Worm (Caenorhabditis elegans): ENCODE measurements around the gene attf-5.

attf-5 gene

ce11 chrX:763452-763851 lies 24.7 kb upstream of the attf-5 start, which contains the start of gene dyf-11:
TSS of gene dyf-11 (plus strand) at chrX:763752.
- TF ChIP-seq lin-13 (tag; optimal IDR thresholded peaks at IDR 0.05) (no peak), flh-1 (GFP tag; optimal IDR thresholded peaks at IDR 0.05) (no peak)

ce11 chrX:768061-768646 lies 20.0 kb upstream of the attf-5 start, which contains the start of the genes trap-2 and ile-2:
TSS of gene trap-2 (minus strand) at chrX:768069.
TSS of gene ile-2 (plus strand) at chrX:768596.
- TF ChIP-seq cnd-1 (tag; optimal IDR thresholded peaks at IDR 0.05): peak; percentile 52
- no peak for TF ChIP-seq elt-3 (tag; optimal IDR thresholded peaks at IDR 0.05)
- TF ChIP-seq hlh-1 (tag; optimal IDR thresholded peaks at IDR 0.05): peak; percentile 69
- TF ChIP-seq blmp-1 (tag; optimal IDR thresholded peaks at IDR 0.05): no peak
- TF ChIP-seq nhr-2 (tag; optimal IDR thresholded peaks at IDR 0.05): peak; percentile 15
- TF ChIP-seq sptf-1 (tag; optimal IDR thresholded peaks at IDR 0.05): peak; percentile 72
- no peak for TF ChIP-seq tbx-8 (GFP tag; optimal IDR thresholded peaks at IDR 0.05)
- TF ChIP-seq drap-1 (GFP tag; optimal IDR thresholded peaks at IDR 0.05): peak; percentile 75
- peak; percentile 88 for TF ChIP-seq mep-1 (tag; optimal IDR thresholded peaks at IDR 0.05)
- peak; percentile 70 for TF ChIP-seq mls-2 (tag; optimal IDR thresholded peaks at IDR 0.05)
- TF ChIP-seq unc-39 (tag; optimal IDR thresholded peaks at IDR 0.05): no peak
- peak; percentile 63 for TF ChIP-seq ceh-39 (tag; optimal IDR thresholded peaks at IDR 0.05)
- peak; percentile 51 for TF ChIP-seq nhr-12 (tag; optimal IDR thresholded peaks at IDR 0.05)
- TF ChIP-seq M03D4.4 (tag; optimal IDR thresholded peaks at IDR 0.05): peak; percentile 31
- peak; percentile 34 for TF ChIP-seq ztf-11 (tag; optimal IDR thresholded peaks at IDR 0.05)
- peak; percentile 96 for TF ChIP-seq lsy-2 (tag; optimal IDR thresholded peaks at IDR 0.05)
- no peak for TF ChIP-seq mab-5 (tag; optimal IDR thresholded peaks at IDR 0.05)
- peak; percentile 38 for TF ChIP-seq lin-32 (GFP tag; optimal IDR thresholded peaks at IDR 0.05)
- peak; percentile 87 for TF ChIP-seq lin-13 (tag; optimal IDR thresholded peaks at IDR 0.05)
- no peak for TF ChIP-seq snpc-4 (tag; optimal IDR thresholded peaks at IDR 0.05)
- TF ChIP-seq ceh-83 (GFP tag; optimal IDR thresholded peaks at IDR 0.05): no peak
- TF ChIP-seq nhr-237 (tag; optimal IDR thresholded peaks at IDR 0.05): peak; percentile 58
- peak; percentile 52 for TF ChIP-seq elt-1 (tag; optimal IDR thresholded peaks at IDR 0.05; ENCODE audit: borderline replicate concordance, insufficient read depth)
- no peak for TF ChIP-seq ceh-43 (GFP tag; optimal IDR thresholded peaks at IDR 0.05)
- no peak for TF ChIP-seq zip-8 (tag; optimal IDR thresholded peaks at IDR 0.05)
- no peak for TF ChIP-seq bed-3 (GFP tag; optimal IDR thresholded peaks at IDR 0.05)
- TF ChIP-seq unc-120 (tag; optimal IDR thresholded peaks at IDR 0.05; ENCODE audit: poor library complexity, severe bottlenecking): peak; percentile 80
- TF ChIP-seq nhr-76 (tag; optimal IDR thresholded peaks at IDR 0.05): no peak
- no peak for TF ChIP-seq sem-2 (GFP tag; optimal IDR thresholded peaks at IDR 0.05)
- TF ChIP-seq pha-4 (tag; optimal IDR thresholded peaks at IDR 0.05): peak; percentile 96
- no peak for TF ChIP-seq nhr-28 (tag; optimal IDR thresholded peaks at IDR 0.05)
- TF ChIP-seq flh-1 (GFP tag; optimal IDR thresholded peaks at IDR 0.05): no peak
- TF ChIP-seq ces-1 (GFP tag; optimal IDR thresholded peaks at IDR 0.05): peak; percentile 57
- peak; percentile 71 for TF ChIP-seq ham-2 (GFP tag; optimal IDR thresholded peaks at IDR 0.05)
- peak; percentile 65 for TF ChIP-seq unc-62 (GFP tag; optimal IDR thresholded peaks at IDR 0.05)

ce11 chrX:769550-769949 lies 18.6 kb upstream of the attf-5 start:
- no peak for TF ChIP-seq zip-8 (tag; optimal IDR thresholded peaks at IDR 0.05)
- no peak for TF ChIP-seq ces-1 (GFP tag; optimal IDR thresholded peaks at IDR 0.05)
- no peak for TF ChIP-seq pha-4 (tag; optimal IDR thresholded peaks at IDR 0.05)
- TF ChIP-seq tbx-8 (GFP tag; optimal IDR thresholded peaks at IDR 0.05): no peak

ce11 chrX:770537-770936 lies 17.6 kb upstream of the attf-5 start, which contains the start of gene T04G9.7:
TSS of gene T04G9.7 (plus strand) at chrX:770837.
- TF ChIP-seq mls-2 (tag; optimal IDR thresholded peaks at IDR 0.05): no peak
- TF ChIP-seq nhr-12 (tag; optimal IDR thresholded peaks at IDR 0.05): no peak
- no peak for TF ChIP-seq lin-32 (GFP tag; optimal IDR thresholded peaks at IDR 0.05)
- TF ChIP-seq unc-39 (tag; optimal IDR thresholded peaks at IDR 0.05): no peak
- no peak for TF ChIP-seq sem-2 (GFP tag; optimal IDR thresholded peaks at IDR 0.05)
- TF ChIP-seq ceh-43 (GFP tag; optimal IDR thresholded peaks at IDR 0.05): no peak
- no peak for TF ChIP-seq blmp-1 (tag; optimal IDR thresholded peaks at IDR 0.05)
- TF ChIP-seq tbx-8 (GFP tag; optimal IDR thresholded peaks at IDR 0.05): no peak
- TF ChIP-seq bed-3 (GFP tag; optimal IDR thresholded peaks at IDR 0.05): no peak
- TF ChIP-seq ztf-11 (tag; optimal IDR thresholded peaks at IDR 0.05): no peak
- no peak for TF ChIP-seq unc-62 (GFP tag; optimal IDR thresholded peaks at IDR 0.05)
- TF ChIP-seq M03D4.4 (tag; optimal IDR thresholded peaks at IDR 0.05): no peak
- no peak for TF ChIP-seq ces-1 (GFP tag; optimal IDR thresholded peaks at IDR 0.05)
- TF ChIP-seq nhr-237 (tag; optimal IDR thresholded peaks at IDR 0.05): no peak
- no peak for TF ChIP-seq sptf-1 (tag; optimal IDR thresholded peaks at IDR 0.05)
- TF ChIP-seq nhr-2 (tag; optimal IDR thresholded peaks at IDR 0.05): no peak
- TF ChIP-seq drap-1 (GFP tag; optimal IDR thresholded peaks at IDR 0.05): no peak
